Worm (Caenorhabditis elegans) whole organism, L4/young adult: ENCODE data around the gene nspb-3.

Source experiments
- W03F9.2 ChIP-seq: fragments of 150-350 bp; optimal IDR thresholded peaks from 2 replicates; lab custom pipeline; 2014; ENCODE audit warnings: missing biosample characterization, missing genetic modification characterization
- dao-5 ChIP-seq: sonication (generic microtip); optimal IDR thresholded peaks from 2 replicates; lab custom pipeline; 2016; ENCODE audit warnings: missing genotype, missing genetic modification characterization, moderate library complexity, missing compliant biosample characterization
- him-1 ChIP-seq: sonication (generic microtip); optimal IDR thresholded peaks from 2 replicates; lab custom pipeline; 2016; ENCODE audit warnings: missing genotype, missing genetic modification reagents, missing genetic modification characterization, missing compliant biosample characterization

ce11 chrIV:6565605-6566004 lies 29.2 kb downstream of the nspb-3 start:
- TF ChIP-seq him-1 (tag; lab: Kevin White, UChicago) (no peak), W03F9.2 (no peak), dao-5 (tag; lab: Kevin White, UChicago) (no peak)
